Worm (Caenorhabditis elegans): ENCODE results near the gene K09A9.6.

ce11 chrX:15575460-15575859, 1.6 kb upstream of the K09A9.6 start:
- no peak for TF ChIP-seq ama-1 (optimal IDR thresholded peaks at IDR 0.05)
- no peak for TF ChIP-seq unc-39 (tag; optimal IDR thresholded peaks at IDR 0.05)
- TF ChIP-seq elt-3 (tag; optimal IDR thresholded peaks at IDR 0.05), result no peak

Measured in whole organism, L3 larva.